Fruit fly (Drosophila melanogaster): ENCODE data around the gene CG42366.

dm6 chr2L:9890576-9890975, 34.4 kb upstream of the CG42366 start, which contains the start of the genes CG34183 and CG4537:
- TF ChIP-seq gl (tag; optimal IDR thresholded peaks at IDR 0.05) (no peak), CG4496 (GFP tag; IDR thresholded peaks at IDR 0.05) (no peak), CG17806 (tag; optimal IDR thresholded peaks at IDR 0.05) (no peak), D1 (tag; optimal IDR thresholded peaks at IDR 0.05) (no peak), EcR (GFP tag; optimal IDR thresholded peaks at IDR 0.05) (no peak)

Measured in whole organism, pupa.